Worm (Caenorhabditis elegans) whole organism, L4/young adult: Measurements from ENCODE around the gene F28D1.6.

ENCODE experiments used
- W03F9.2 ChIP-seq: fragments of 150-350 bp; optimal IDR thresholded peaks from 2 replicates; lab custom pipeline; 2014; ENCODE audit warnings: missing biosample characterization, missing genetic modification characterization
- dao-5 ChIP-seq: sonication (generic microtip); optimal IDR thresholded peaks from 2 replicates; lab custom pipeline; 2016; ENCODE audit warnings: missing genotype, missing genetic modification characterization, moderate library complexity, missing compliant biosample characterization
- him-1 ChIP-seq: sonication (generic microtip); optimal IDR thresholded peaks from 2 replicates; lab custom pipeline; 2016; ENCODE audit warnings: missing genotype, missing genetic modification reagents, missing genetic modification characterization, missing compliant biosample characterization

The F28D1.6 gene

ce11 chrIV:12385061-12385460 lies at the start of gene F28D1.6:
Gene F28D1.6, minus strand, starts transcription at chrIV:12385161.
- TF ChIP-seq dao-5 (no peak), W03F9.2 (tag; lab: Kevin White, UChicago) (no peak), him-1 (tag; lab: Kevin White, UChicago) (no peak)

DNA sequence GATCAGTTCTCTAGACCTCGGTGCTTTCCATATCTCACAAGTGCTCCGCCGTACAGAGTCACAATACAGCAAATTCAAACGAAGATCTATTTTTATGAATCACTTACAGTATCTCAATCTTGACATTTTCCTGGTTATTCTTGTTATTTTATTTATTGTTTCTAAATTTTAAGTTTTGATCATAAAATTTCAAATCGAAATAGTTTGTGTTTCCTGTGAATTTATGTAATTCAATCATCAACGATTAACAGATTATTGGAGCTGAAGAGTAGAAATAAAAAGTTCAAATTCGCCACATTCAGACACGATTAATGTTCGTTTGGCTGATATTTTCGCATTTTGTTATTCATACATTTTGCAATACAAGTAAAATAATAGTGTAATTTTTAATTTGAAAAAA lies 47.4 kb upstream of the F28D1.6 start, which contains the start of gene clec-184:
TSS of gene clec-184 (plus strand) at position 301 of the 400 bp plus-strand sequence.
- no peak for TF ChIP-seq dao-5
- no peak for TF ChIP-seq W03F9.2 (tag; lab: Kevin White, UChicago)

DNA sequence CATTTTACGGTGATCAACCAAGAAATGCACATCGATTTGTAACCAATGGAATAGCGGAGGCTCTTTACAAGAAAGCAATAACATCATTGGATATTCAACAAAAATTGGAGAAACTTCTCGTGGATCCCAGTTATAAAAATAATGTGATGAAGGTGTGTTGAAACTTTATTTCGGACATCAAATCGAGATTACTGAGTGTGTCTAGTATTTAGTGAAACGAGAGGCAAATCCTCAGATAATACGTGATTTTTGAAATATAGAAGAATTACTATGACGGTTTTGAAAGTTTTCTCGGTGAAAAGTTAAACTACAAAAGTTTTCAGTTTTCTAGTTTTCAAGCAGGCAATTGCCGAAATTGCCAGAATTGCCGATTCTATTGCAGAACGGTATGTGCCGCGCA lies 46.8 kb upstream of the F28D1.6 start:
- TF ChIP-seq dao-5 (no peak), W03F9.2 (tag; lab: Kevin White, UChicago) (no peak)

DNA sequence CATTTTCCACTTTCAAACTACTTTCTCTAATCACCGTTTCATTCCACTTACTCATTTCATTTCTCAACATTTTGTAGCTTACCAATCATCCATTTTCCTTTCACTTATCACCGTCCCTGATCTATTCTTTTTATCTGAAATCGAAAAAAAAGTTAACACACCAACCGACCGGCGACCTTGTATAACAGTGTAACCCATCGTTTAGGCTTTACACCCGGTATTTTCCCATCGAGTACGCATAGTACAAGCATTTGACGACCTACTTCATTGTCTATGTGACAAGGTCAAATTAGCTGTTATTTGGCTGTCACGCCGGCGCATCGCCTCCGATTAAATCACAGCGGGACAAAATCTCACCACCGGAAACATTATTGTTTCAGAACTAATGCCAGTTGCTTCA lies 44.5 kb upstream of the F28D1.6 start:
- TF ChIP-seq dao-5 (no peak), W03F9.2 (tag; lab: Kevin White, UChicago) (no peak), him-1 (tag; lab: Kevin White, UChicago) (no peak)

DNA sequence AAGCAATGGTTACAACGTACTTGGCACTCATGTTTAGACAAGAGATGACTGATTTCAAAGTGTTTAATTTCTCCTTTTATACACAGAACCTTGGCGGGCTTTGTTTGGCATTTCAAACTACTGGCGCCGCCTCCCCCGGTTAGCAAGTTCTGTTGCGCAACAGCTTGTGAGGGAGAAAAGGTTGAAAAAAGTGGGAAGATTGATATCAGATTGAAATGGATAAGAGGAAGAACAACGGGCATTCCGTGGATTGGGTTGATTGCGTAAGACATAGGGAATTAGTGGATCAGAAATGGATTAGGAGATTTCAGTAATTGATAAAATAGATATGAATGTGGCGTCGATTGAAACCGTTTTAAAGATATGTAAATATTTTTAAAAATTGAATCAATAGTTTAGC lies 43.5 kb upstream of the F28D1.6 start, which contains the start of gene col-130:
TSS of gene col-130 (minus strand) at position 50 of the 400 bp plus-strand sequence.
- TF ChIP-seq W03F9.2 (tag; lab: Kevin White, UChicago) (no peak), him-1 (tag; lab: Kevin White, UChicago) (no peak), dao-5 (no peak)

ce11 chrIV:12427687-12428284 lies 42.8 kb upstream of the F28D1.6 start:
- TF ChIP-seq dao-5 (no peak), W03F9.2 (tag; lab: Kevin White, UChicago) (no peak), him-1 (tag; lab: Kevin White, UChicago) (no peak)

DNA sequence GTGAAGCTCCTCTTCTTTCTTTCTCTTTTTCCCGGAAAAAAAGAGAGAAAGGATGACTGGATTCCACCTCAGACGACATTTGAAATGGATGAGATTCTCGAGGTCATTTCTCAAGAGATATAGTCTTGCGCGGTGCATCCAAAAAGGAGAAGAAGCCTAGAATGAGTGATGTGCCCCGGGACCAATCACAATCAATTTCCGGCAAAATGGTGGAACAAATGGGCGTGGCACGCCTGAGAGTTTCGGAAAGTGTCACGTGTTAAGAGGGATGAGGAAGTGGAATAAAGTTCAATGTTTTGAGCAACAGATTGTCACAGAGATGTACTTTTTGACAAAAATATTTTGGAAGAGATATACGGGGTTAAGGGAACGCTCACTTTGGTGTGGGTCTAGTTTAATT lies 40.6 kb upstream of the F28D1.6 start:
- TF ChIP-seq him-1 (tag; lab: Kevin White, UChicago): no peak

DNA sequence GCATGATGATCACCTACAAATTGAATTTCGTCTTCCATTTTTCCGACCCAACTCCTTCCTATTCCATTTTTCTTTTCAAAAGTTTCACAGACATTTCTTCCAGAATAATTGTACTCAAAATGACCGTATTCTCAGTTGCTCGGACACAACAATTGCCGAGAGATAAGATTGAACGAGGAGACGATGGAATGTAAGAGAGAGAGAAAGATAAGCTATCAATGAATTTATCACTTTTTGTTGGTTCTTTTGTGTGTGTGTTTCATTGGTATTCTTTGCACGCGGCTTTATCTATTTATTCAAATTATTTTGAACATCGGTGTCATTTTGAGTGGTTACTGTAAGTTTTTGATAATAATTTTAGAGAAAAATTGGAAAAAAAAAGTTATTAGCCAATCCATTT lies 35.5 kb upstream of the F28D1.6 start, which contains the start of gene ugt-65:
TSS of gene ugt-65 (plus strand) at position 229 of the 400 bp plus-strand sequence.
- TF ChIP-seq dao-5: no peak
- TF ChIP-seq him-1 (tag; lab: Kevin White, UChicago): no peak
- TF ChIP-seq W03F9.2 (tag; lab: Kevin White, UChicago): no peak

ce11 chrIV:12419291-12419690 lies 34.3 kb upstream of the F28D1.6 start:
- TF ChIP-seq dao-5: no peak
- no peak for TF ChIP-seq W03F9.2 (tag; lab: Kevin White, UChicago)
- TF ChIP-seq him-1 (tag; lab: Kevin White, UChicago): no peak

- TF ChIP-seq dao-5 (peak; percentile 36), W03F9.2 (tag; lab: Kevin White, UChicago) (no peak), him-1 (tag; lab: Kevin White, UChicago) (peak; percentile 52)
These were observed 32.7 kb upstream of the F28D1.6 start, which contains the start of gene F08G5.3 for ce11 chrIV:12417536-12418195. Gene F08G5.3, minus strand, starts transcription at chrIV:12417586.

DNA sequence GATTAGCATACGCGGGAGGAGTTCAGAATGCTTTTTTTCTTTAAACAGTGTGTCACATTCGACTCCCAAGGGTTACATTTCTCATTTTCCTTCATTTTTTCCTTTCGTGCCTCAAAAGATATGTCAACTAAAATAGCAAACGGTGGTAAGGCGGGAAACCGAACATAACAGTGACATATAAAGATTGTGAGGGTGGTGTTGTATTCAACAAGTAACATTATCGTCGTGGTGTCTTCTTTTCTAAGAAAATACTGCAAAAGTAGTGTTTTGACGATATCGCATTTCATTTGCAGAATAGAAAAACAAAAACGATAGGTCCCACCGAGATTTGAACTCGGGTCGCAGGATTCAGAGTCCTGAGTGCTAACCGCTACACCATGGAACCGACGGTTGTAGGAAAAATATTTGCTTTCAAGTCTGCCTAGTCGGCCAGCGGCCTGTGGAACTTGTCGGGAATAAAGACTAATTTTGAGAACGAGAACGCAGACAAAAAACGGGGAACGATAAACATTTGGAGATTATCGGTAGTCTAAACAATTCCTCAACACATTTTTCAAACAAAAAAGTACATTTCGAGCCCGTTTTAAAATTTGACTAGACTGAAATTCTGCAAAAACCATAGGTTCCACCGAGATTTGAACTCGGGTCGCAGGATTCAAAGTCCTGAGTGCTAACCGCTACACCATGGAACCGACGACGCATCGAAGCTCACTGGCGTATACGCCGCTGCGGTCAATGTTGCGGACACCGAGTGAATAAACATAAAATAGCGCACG lies 31.9 kb upstream of the F28D1.6 start:
- TF ChIP-seq dao-5: no peak
- no peak for TF ChIP-seq him-1 (tag; lab: Kevin White, UChicago)
- TF ChIP-seq W03F9.2 (tag; lab: Kevin White, UChicago): no peak

DNA sequence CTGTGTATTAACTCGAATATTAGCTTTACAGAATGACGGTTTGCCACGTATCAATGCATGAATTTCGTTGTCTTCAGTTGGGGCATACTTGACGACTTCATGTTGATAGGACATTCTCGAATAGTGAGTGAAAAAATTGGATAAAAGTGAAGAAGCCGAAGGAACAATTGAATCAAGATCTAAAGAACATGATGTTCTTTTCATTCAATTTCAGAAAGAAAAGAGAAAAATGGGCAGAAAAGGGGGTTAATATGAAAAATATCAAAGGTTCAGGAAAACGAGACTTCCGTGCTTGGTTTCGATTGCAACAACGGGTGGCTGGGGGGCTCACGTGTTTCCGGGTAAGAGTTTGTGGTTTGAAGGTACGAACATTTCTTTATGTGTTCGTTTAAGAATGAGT lies 29.6 kb upstream of the F28D1.6 start:
- TF ChIP-seq dao-5 (no peak), him-1 (tag; lab: Kevin White, UChicago) (no peak), W03F9.2 (tag; lab: Kevin White, UChicago) (no peak)

DNA sequence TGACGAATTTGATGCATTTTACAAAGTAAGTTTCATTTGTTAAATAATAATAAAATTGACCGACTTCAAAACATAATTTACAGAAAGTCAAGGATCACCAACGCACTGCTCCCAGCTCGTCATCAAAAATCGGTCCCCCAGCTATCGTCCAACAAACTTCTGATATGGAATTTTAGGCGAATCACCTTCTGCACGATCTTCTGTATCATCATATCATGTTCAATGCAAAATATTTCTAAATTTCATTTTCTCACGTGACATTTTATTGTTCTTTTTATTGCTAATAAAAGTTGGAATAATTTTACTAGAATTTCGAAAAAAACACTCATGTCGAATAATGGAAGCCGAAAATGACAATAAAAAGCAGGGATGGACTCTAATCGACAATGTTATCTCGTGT lies 25.2 kb upstream of the F28D1.6 start, which contains the start of gene acl-13:
TSS of gene acl-13 (plus strand) at position 301 of the 400 bp plus-strand sequence.
- TF ChIP-seq W03F9.2 (tag; lab: Kevin White, UChicago) (no peak), him-1 (tag; lab: Kevin White, UChicago) (no peak), dao-5 (no peak)

ce11 chrIV:12408625-12409024 lies 23.7 kb upstream of the F28D1.6 start, which contains the start of gene dsb-1:
Gene dsb-1, plus strand, starts transcription at chrIV:12408925.
- TF ChIP-seq dao-5 (no peak), W03F9.2 (tag; lab: Kevin White, UChicago) (no peak), him-1 (tag; lab: Kevin White, UChicago) (no peak)
